Worm (Caenorhabditis elegans): ENCODE data around the gene K06A9.1.

Gene K06A9.1

DNA sequence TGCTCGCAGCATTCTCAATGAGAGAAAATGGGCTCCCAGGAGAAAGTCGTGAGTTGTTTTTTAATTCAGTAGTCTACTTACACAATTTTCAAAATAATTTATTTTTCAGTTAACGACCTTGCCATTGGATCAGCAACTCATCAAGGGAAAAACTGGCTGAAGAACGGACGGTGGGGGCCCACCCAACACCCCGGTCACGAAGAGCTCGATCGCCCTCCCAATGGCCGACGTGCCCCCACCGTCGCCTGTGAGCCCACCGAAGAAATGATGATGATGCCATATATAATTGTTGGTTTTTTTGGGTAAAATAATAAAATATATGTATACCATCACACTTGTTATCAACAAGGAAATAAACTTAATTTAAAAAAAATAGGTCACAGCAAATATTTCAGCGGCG, 44.4 kb upstream of the K06A9.1 start:
- TF ChIP-seq lin-15B (tag; optimal IDR thresholded peaks at IDR 0.05) (no peak), skn-1 (tag; optimal IDR thresholded peaks at IDR 0.05) (no peak), ceh-8 (GFP tag; optimal IDR thresholded peaks at IDR 0.05) (no peak), grh-1 (GFP tag; IDR thresholded peaks at IDR 0.05) (no peak), unc-130 (tag; optimal IDR thresholded peaks at IDR 0.05) (no peak), lin-39 (tag; optimal IDR thresholded peaks at IDR 0.05) (no peak), nhr-85 (tag) (peak; percentile 57)

DNA sequence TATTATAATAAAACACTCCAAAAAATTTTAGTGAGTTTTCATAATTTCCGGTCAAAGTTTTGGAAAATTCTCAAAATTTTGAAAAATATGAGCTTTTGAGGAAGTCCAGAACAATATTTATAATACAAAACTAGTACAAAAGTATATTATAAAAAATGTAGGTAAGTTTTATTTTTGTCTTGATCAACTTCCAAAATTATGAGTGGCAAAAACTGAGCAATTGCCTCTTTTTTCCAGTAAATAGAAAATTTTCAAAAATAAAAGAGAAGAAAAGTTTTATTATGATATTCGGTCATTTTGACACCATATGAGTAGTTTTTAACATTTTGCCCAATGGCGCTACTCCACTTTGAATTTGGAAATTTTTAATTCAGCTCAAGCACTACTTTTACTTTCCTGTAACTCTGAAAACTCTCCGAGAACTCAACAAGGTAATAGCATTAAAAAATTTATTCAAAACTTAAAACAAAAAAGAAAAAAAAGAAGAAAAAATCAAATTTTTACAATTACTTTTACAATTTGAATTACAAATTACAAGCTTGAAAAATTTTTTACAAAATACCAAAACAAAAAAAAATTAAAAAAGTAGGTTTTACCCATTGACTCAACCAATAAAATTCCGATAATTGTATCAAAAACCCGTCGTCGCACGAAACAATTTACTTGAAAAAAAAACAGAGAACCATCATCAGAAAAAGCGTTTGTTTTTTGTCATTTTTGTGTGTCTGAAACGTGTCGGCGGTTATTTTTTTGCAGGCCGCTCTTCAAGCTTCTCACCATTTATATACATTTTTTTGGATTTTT, 43.4 kb upstream of the K06A9.1 start:
- TF ChIP-seq fkh-8 (tag; optimal IDR thresholded peaks at IDR 0.05), result no peak
- TF ChIP-seq irx-1 (tag; optimal IDR thresholded peaks at IDR 0.05), result no peak
- TF ChIP-seq nhr-76 (tag; optimal IDR thresholded peaks at IDR 0.05), result no peak
- TF ChIP-seq xbp-1 (tag; optimal IDR thresholded peaks at IDR 0.05), result peak; percentile 3
- TF ChIP-seq snu-23 (GFP tag; optimal IDR thresholded peaks at IDR 0.05), result peak; percentile 72
- no peak for TF ChIP-seq tlp-1 (tag; optimal IDR thresholded peaks at IDR 0.05)
- TF ChIP-seq hlh-17 (GFP tag; optimal IDR thresholded peaks at IDR 0.05; ENCODE audit: borderline replicate concordance), result peak; percentile 90
- TF ChIP-seq nhr-47 (tag; optimal IDR thresholded peaks at IDR 0.05), result peak; percentile 61
- TF ChIP-seq nhr-28 (tag; optimal IDR thresholded peaks at IDR 0.05), result no peak
- TF ChIP-seq ces-1 (GFP tag; optimal IDR thresholded peaks at IDR 0.05), result no peak
- TF ChIP-seq elt-3 (tag; optimal IDR thresholded peaks at IDR 0.05), result peak in 2 of 6 experiments; percentile 60 to 87
- peak; percentile 80 for TF ChIP-seq nhr-90 (tag; optimal IDR thresholded peaks at IDR 0.05; ENCODE audit: poor library complexity)
- TF ChIP-seq hpl-2 (GFP tag; optimal IDR thresholded peaks at IDR 0.05), result peak; percentile 38
- TF ChIP-seq nhr-84 (tag; optimal IDR thresholded peaks at IDR 0.05), result no peak
- no peak for TF ChIP-seq sox-4 (tag; optimal IDR thresholded peaks at IDR 0.05)
- TF ChIP-seq elt-2 (tag; optimal IDR thresholded peaks at IDR 0.05), result peak; percentile 38
- TF ChIP-seq fkh-4 (tag; optimal IDR thresholded peaks at IDR 0.05; ENCODE audit: borderline replicate concordance), result no peak
- TF ChIP-seq aha-1 (tag; optimal IDR thresholded peaks at IDR 0.05), result no peak
- no peak for TF ChIP-seq fos-1 (tag; optimal IDR thresholded peaks at IDR 0.05)
- no peak for TF ChIP-seq nhr-237 (tag; optimal IDR thresholded peaks at IDR 0.05)
- peak; percentile 38 for TF ChIP-seq jun-1 (tag; optimal IDR thresholded peaks at IDR 0.05)
- no peak for TF ChIP-seq mef-2 (tag; optimal IDR thresholded peaks at IDR 0.05)
- no peak for TF ChIP-seq egl-27 (tag; optimal IDR thresholded peaks at IDR 0.05)
- TF ChIP-seq ceh-88 (GFP tag; IDR thresholded peaks at IDR 0.05), result peak; percentile 87
- TF ChIP-seq blmp-1 (tag; optimal IDR thresholded peaks at IDR 0.05), result no peak
- no peak for TF ChIP-seq snpc-4 (tag; optimal IDR thresholded peaks at IDR 0.05)
- TF ChIP-seq ets-5 (GFP tag; IDR thresholded peaks at IDR 0.05), result no peak
- no peak for TF ChIP-seq ztf-11 (tag; optimal IDR thresholded peaks at IDR 0.05)
- TF ChIP-seq nhr-11 (tag; optimal IDR thresholded peaks at IDR 0.05), result peak; percentile 35
- peak; percentile 84 for TF ChIP-seq pax-3 (tag; optimal IDR thresholded peaks at IDR 0.05)
- TF ChIP-seq alr-1 (tag; optimal IDR thresholded peaks at IDR 0.05; ENCODE audit: borderline replicate concordance), result no peak
- no peak for TF ChIP-seq unc-30 (tag; optimal IDR thresholded peaks at IDR 0.05)
- TF ChIP-seq dsc-1 (tag; optimal IDR thresholded peaks at IDR 0.05), result no peak
- no peak for TF ChIP-seq zag-1 (tag; optimal IDR thresholded peaks at IDR 0.05)
- no peak for TF ChIP-seq efl-1 (optimal IDR thresholded peaks at IDR 0.05)
- peak in 1 of 2 experiments; percentile 93 for TF ChIP-seq efl-1 (GFP tag; optimal IDR thresholded peaks at IDR 0.05 in 1 of 2)
- TF ChIP-seq lin-15B (tag; optimal IDR thresholded peaks at IDR 0.05), result no peak
- no peak for TF ChIP-seq Y116A8C.19 (tag; optimal IDR thresholded peaks at IDR 0.05; ENCODE audit: borderline replicate concordance)
- TF ChIP-seq unc-130 (tag; optimal IDR thresholded peaks at IDR 0.05), result peak; percentile 56
- no peak for TF ChIP-seq unc-98 (GFP tag; IDR thresholded peaks at IDR 0.05)
- TF ChIP-seq unc-62 (GFP tag; optimal IDR thresholded peaks at IDR 0.05), result no peak
- TF ChIP-seq lin-13 (GFP tag; optimal IDR thresholded peaks at IDR 0.05), result peak; percentile 74
- peak; percentile 37 to 52 for TF ChIP-seq lsy-2 (tag; optimal IDR thresholded peaks at IDR 0.05)
- no peak for TF ChIP-seq fkh-10 (GFP tag; optimal IDR thresholded peaks at IDR 0.05)
- peak; percentile 77 for TF ChIP-seq vab-15 (tag; optimal IDR thresholded peaks at IDR 0.05)
